Worm (Caenorhabditis elegans) whole organism, L4/young adult: ENCODE data around the gene Y48C3A.5.

ENCODE experiments used
- W03F9.2 ChIP-seq: fragments of 150-350 bp; optimal IDR thresholded peaks from 2 replicates; lab custom pipeline; 2014; ENCODE audit warnings: missing biosample characterization, missing genetic modification characterization
- dao-5 ChIP-seq: sonication (generic microtip); optimal IDR thresholded peaks from 2 replicates; lab custom pipeline; 2016; ENCODE audit warnings: missing genotype, missing genetic modification characterization, moderate library complexity, missing compliant biosample characterization

DNA sequence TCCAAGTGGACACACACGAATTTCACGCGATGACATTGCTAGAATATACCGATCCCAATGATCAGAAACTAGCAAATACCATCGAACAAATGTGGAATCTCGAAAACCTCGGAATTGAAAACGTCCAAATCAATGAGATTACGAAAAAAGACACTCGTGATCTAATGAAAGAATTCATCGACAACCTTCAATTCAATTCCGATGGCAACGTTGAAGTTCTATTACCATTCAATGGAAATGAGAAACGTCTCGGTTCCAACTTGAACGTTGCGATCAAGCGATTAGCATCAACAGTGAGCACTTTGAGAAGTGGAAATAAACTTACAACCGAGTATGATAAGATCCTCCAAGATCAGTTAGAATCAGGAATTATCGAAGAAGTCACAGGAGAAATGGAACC lies 15.6 kb upstream of the Y48C3A.5 start:
- TF ChIP-seq W03F9.2: no peak
- TF ChIP-seq dao-5 (tag; lab: Kevin White, UChicago): no peak
